Fruit fly (Drosophila melanogaster) whole organism, embryonic: ENCODE results near the gene Atg14.
A peak's percentile ranks its signal among the peaks of the same experiment; 100 is the strongest.

Experiments
- Atf-2 ChIP-seq: fragments of 200-800 bp; sonication (Bioruptor generic); optimal IDR thresholded peaks from 2 replicates; lab custom pipeline; 2016; ENCODE audit warnings: missing biosample characterization, missing genetic modification characterization
- CG10979 ChIP-seq: fragments of 200-800 bp; sonication (Bioruptor generic); optimal IDR thresholded peaks from 2 replicates; lab custom pipeline; 2018; ENCODE audit warnings: missing biosample characterization, mild to moderate bottlenecking, missing genetic modification characterization, moderate library complexity
- CG12391 ChIP-seq: fragments of 200-800 bp; sonication (Bioruptor generic); optimal IDR thresholded peaks from 3 replicates; lab custom pipeline; 2018; ENCODE audit warnings: missing biosample characterization, mild to moderate bottlenecking, missing genetic modification characterization, moderate library complexity
- CG12659 ChIP-seq: fragments of 200-800 bp; sonication (Bioruptor generic); optimal IDR thresholded peaks from 3 replicates; lab custom pipeline; 2017; ENCODE audit warnings: mild to moderate bottlenecking, missing biosample characterization, missing genetic modification reagents, missing genetic modification characterization
- CG14710 ChIP-seq: fragments of 200-800 bp; sonication (Bioruptor generic); optimal IDR thresholded peaks from 3 replicates; lab custom pipeline; 2019; ENCODE audit warnings: missing biosample characterization, mild to moderate bottlenecking, missing genetic modification characterization, moderate library complexity
- CG1529 ChIP-seq: fragments of 200-800 bp; sonication (Bioruptor generic); optimal IDR thresholded peaks from 3 replicates; lab custom pipeline; 2018; ENCODE audit warnings: missing biosample characterization, missing genetic modification characterization
- CG16813 ChIP-seq: fragments of 200-800 bp; sonication (Bioruptor generic); IDR thresholded peaks from 3 replicates; pipeline ENCODE4 v1.3.6; 2022; ENCODE audit warnings: missing biosample characterization, missing genetic modification characterization; ENCODE audit not compliant: partially characterized antibody
- CG17361 ChIP-seq: fragments of 200-800 bp; sonication (Bioruptor generic); IDR thresholded peaks from 3 replicates; pipeline ENCODE4 v1.3.6; 2022; ENCODE audit warnings: missing biosample characterization, missing genetic modification characterization
- CG1832 ChIP-seq: fragments of 200-800 bp; sonication (Bioruptor generic); optimal IDR thresholded peaks from 2 replicates; lab custom pipeline; 2017; ENCODE audit warnings: missing biosample characterization, mild to moderate bottlenecking, missing genetic modification characterization, inconsistent platforms
- CG2202 ChIP-seq: fragments of 200-800 bp; sonication (Bioruptor generic); optimal IDR thresholded peaks from 2 replicates; lab custom pipeline; 2018; ENCODE audit warnings: missing biosample characterization, mild to moderate bottlenecking, missing genetic modification characterization
- CG34422 ChIP-seq: fragments of 200-800 bp; sonication (Bioruptor generic); IDR thresholded peaks from 3 replicates; pipeline ENCODE4 v1.3.6; 2022; ENCODE audit warnings: missing biosample characterization, missing genetic modification characterization
- CG4360 ChIP-seq: fragments of 200-800 bp; sonication (Bioruptor generic); IDR thresholded peaks from 2 replicates; pipeline ENCODE4 v1.3.6; 2022; ENCODE audit warnings: missing biosample characterization, missing genetic modification characterization
- CG4854 ChIP-seq: fragments of 200-800 bp; sonication (Bioruptor generic); optimal IDR thresholded peaks from 2 replicates; lab custom pipeline; 2016; ENCODE audit warnings: missing biosample characterization, missing genetic modification characterization, inconsistent platforms
- CG6175 ChIP-seq: fragments of 200-800 bp; sonication (Bioruptor generic); IDR thresholded peaks from 3 replicates; pipeline ENCODE4 v1.3.6; 2022; ENCODE audit warnings: missing biosample characterization, missing genetic modification characterization
- CG6254 ChIP-seq: fragments of 200-800 bp; sonication (Bioruptor generic); optimal IDR thresholded peaks from 3 replicates; lab custom pipeline; 2017; ENCODE audit warnings: mild to moderate bottlenecking, missing biosample characterization, missing genetic modification reagents, missing genetic modification characterization
- CG7556 ChIP-seq: fragments of 200-800 bp; sonication (Bioruptor generic); optimal IDR thresholded peaks from 2 replicates; lab custom pipeline; 2017; ENCODE audit warnings: missing biosample characterization, mild to moderate bottlenecking, missing genetic modification characterization
- CG7786 ChIP-seq: fragments of 200-800 bp; sonication (Bioruptor generic); optimal IDR thresholded peaks from 2 replicates; lab custom pipeline; 2016; ENCODE audit warnings: missing biosample characterization, missing genetic modification characterization
- CG7839 ChIP-seq: fragments of 200-800 bp; sonication (Bioruptor generic); optimal IDR thresholded peaks from 3 replicates; lab custom pipeline; 2018; ENCODE audit warnings: missing biosample characterization, mild to moderate bottlenecking, missing genetic modification characterization, moderate library complexity
- CG8290 ChIP-seq, 3 experiments: fragments of 200-800 bp; sonication (Bioruptor generic); optimal IDR thresholded peaks; 2 replicates each; lab custom pipeline; 2016 to 2019; ENCODE audit warnings: missing biosample characterization in 3 of 3, missing genetic modification characterization in 3 of 3, mild to moderate bottlenecking in 2 of 3, moderate library complexity in 1 of 3
- Camta ChIP-seq: fragments of 200-800 bp; sonication (Bioruptor generic); optimal IDR thresholded peaks from 2 replicates; lab custom pipeline; 2016; ENCODE audit warnings: missing biosample characterization, missing genetic modification characterization
- CkIIα-i1 ChIP-seq: fragments of 200-800 bp; sonication (Bioruptor generic); IDR thresholded peaks from 2 replicates; pipeline ENCODE4 v1.3.6; 2022; ENCODE audit warnings: missing biosample characterization, missing genetic modification characterization
- D19A ChIP-seq: fragments of 200-800 bp; optimal IDR thresholded peaks from 3 replicates; lab custom pipeline; 2019; ENCODE audit warnings: missing biosample characterization, mild to moderate bottlenecking, missing genetic modification characterization, moderate library complexity
- Ets65A ChIP-seq: fragments of 200-800 bp; sonication (Bioruptor generic); peaks from one replicate; lab custom pipeline; 2016; ENCODE audit warnings: missing biosample characterization, missing genetic modification characterization
- Ets97D ChIP-seq: fragments of 200-800 bp; sonication (Bioruptor generic); optimal IDR thresholded peaks from 3 replicates; lab custom pipeline; 2016; ENCODE audit warnings: missing biosample characterization, missing genetic modification characterization
- HHEX ChIP-seq: fragments of 200-800 bp; sonication (Bioruptor generic); optimal IDR thresholded peaks from 3 replicates; lab custom pipeline; 2017; ENCODE audit warnings: missing biosample characterization, mild to moderate bottlenecking, missing genetic modification characterization, missing genetic modification reagents
- HmgD ChIP-seq: fragments of 200-800 bp; sonication (Bioruptor generic); optimal IDR thresholded peaks from 3 replicates; lab custom pipeline; 2016; ENCODE audit warnings: missing biosample characterization, missing genetic modification characterization
- NFAT ChIP-seq: fragments of 200-800 bp; sonication (Bioruptor generic); IDR thresholded peaks from 2 replicates; pipeline ENCODE4 v1.3.6; 2022; ENCODE audit warnings: missing biosample characterization, missing genetic modification characterization
- Sin3A ChIP-seq: fragments of >200 bp; optimal IDR thresholded peaks from 2 replicates; lab custom pipeline; 2018
- bcd ChIP-seq: fragments of 200-800 bp; sonication (Bioruptor generic); optimal IDR thresholded peaks from 2 replicates; lab custom pipeline; 2017; ENCODE audit warnings: missing biosample characterization, mild to moderate bottlenecking, missing genetic modification characterization
- caup ChIP-seq: fragments of 200-800 bp; sonication (Bioruptor generic); optimal IDR thresholded peaks from 3 replicates; lab custom pipeline; 2017; ENCODE audit warnings: missing biosample characterization, mild to moderate bottlenecking, missing genetic modification characterization, moderate library complexity; ENCODE audit not compliant: severe bottlenecking
- chinmo ChIP-seq: fragments of 200-800 bp; sonication (Bioruptor generic); IDR thresholded peaks from 4 replicates; pipeline ENCODE4 v1.3.6; 2022; ENCODE audit warnings: missing biosample characterization, missing genetic modification characterization; ENCODE audit not compliant: partially characterized antibody
- chn ChIP-seq: fragments of 200-800 bp; sonication (Bioruptor generic); optimal IDR thresholded peaks from 2 replicates; lab custom pipeline; 2016; ENCODE audit warnings: missing biosample characterization, missing genetic modification characterization
- cwo ChIP-seq: fragments of 200-800 bp; sonication (Bioruptor generic); optimal IDR thresholded peaks from 3 replicates; lab custom pipeline; 2017; ENCODE audit warnings: missing biosample characterization, missing genetic modification characterization, mild to moderate bottlenecking, moderate library complexity, missing genetic modification reagents
- fd102C ChIP-seq: fragments of 200-800 bp; sonication (Bioruptor generic); optimal IDR thresholded peaks from 2 replicates; lab custom pipeline; 2018; ENCODE audit warnings: missing biosample characterization, mild to moderate bottlenecking, missing genetic modification characterization, moderate library complexity
- fd3F ChIP-seq: fragments of 200-800 bp; sonication (Bioruptor generic); optimal IDR thresholded peaks from 2 replicates; lab custom pipeline; 2018; ENCODE audit warnings: missing biosample characterization, mild to moderate bottlenecking, missing genetic modification characterization, moderate library complexity
- gce ChIP-seq: fragments of 200-800 bp; sonication (Bioruptor generic); IDR thresholded peaks from 3 replicates; pipeline ENCODE4 v1.3.6; 2022; ENCODE audit warnings: missing biosample characterization, missing genetic modification characterization
- gcm ChIP-seq: fragments of 200-800 bp; sonication (Bioruptor generic); optimal IDR thresholded peaks from 2 replicates; lab custom pipeline; 2019; ENCODE audit warnings: missing biosample characterization, mild to moderate bottlenecking, missing genetic modification characterization, moderate library complexity
- hb ChIP-seq: fragments of 200-800 bp; sonication (Bioruptor generic); IDR thresholded peaks from 3 replicates; pipeline ENCODE4 v1.3.6; 2022; ENCODE audit warnings: missing biosample characterization, missing genetic modification characterization; ENCODE audit not compliant: partially characterized antibody
- hth ChIP-seq: fragments of >200 bp; optimal IDR thresholded peaks from 2 replicates; lab custom pipeline; 2017; ENCODE audit warnings: inconsistent platforms
- inv ChIP-seq: fragments of 200-800 bp; sonication (Bioruptor generic); IDR thresholded peaks from 2 replicates; pipeline ENCODE4 v1.3.6; 2022; ENCODE audit warnings: missing biosample characterization, missing genetic modification characterization; ENCODE audit not compliant: partially characterized antibody
- jumu ChIP-seq: fragments of 200-800 bp; sonication (Bioruptor generic); optimal IDR thresholded peaks from 3 replicates; lab custom pipeline; 2016; ENCODE audit warnings: missing biosample characterization, missing genetic modification characterization
- kay ChIP-seq: fragments of 200-800 bp; sonication (Bioruptor generic); optimal IDR thresholded peaks from 2 replicates; lab custom pipeline; 2016; ENCODE audit warnings: missing biosample characterization, missing genetic modification characterization
- lola ChIP-seq, 3 experiments: fragments of >200 bp in 2 of 3; fragments of 200-800 bp in 1 of 3; sonication (Bioruptor generic) in 1 of 3; optimal IDR thresholded peaks; 2 replicates each; lab custom pipeline; 2017 to 2019; ENCODE audit warnings: missing biosample characterization in 3 of 3, missing genetic modification characterization in 3 of 3, mild to moderate bottlenecking in 1 of 3, moderate library complexity in 1 of 3
- nerfin-1 ChIP-seq: fragments of 200-800 bp; sonication (Bioruptor generic); optimal IDR thresholded peaks from 3 replicates; lab custom pipeline; 2019; ENCODE audit warnings: missing biosample characterization, mild to moderate bottlenecking, missing genetic modification characterization, moderate library complexity
- nerfin-2 ChIP-seq: fragments of 200-800 bp; sonication (Bioruptor generic); IDR thresholded peaks from 2 replicates; pipeline ENCODE4 v1.3.6; 2022; ENCODE audit warnings: missing biosample characterization, missing genetic modification characterization; ENCODE audit not compliant: partially characterized antibody
- pfk ChIP-seq: fragments of 200-800 bp; sonication (Bioruptor generic); optimal IDR thresholded peaks from 2 replicates; lab custom pipeline; 2018; ENCODE audit warnings: missing biosample characterization, mild to moderate bottlenecking, missing genetic modification characterization, moderate library complexity
- stwl ChIP-seq: fragments of 200-800 bp; sonication (Bioruptor generic); optimal IDR thresholded peaks from 3 replicates; lab custom pipeline; 2018; ENCODE audit warnings: missing biosample characterization, mild to moderate bottlenecking, missing genetic modification characterization, moderate library complexity
- vnd ChIP-seq: fragments of 200-800 bp; sonication (Bioruptor generic); IDR thresholded peaks from 3 replicates; pipeline ENCODE4 v1.3.6; 2022; ENCODE audit warnings: missing biosample characterization, missing genetic modification characterization; ENCODE audit not compliant: partially characterized antibody

The Atg14 gene

DNA sequence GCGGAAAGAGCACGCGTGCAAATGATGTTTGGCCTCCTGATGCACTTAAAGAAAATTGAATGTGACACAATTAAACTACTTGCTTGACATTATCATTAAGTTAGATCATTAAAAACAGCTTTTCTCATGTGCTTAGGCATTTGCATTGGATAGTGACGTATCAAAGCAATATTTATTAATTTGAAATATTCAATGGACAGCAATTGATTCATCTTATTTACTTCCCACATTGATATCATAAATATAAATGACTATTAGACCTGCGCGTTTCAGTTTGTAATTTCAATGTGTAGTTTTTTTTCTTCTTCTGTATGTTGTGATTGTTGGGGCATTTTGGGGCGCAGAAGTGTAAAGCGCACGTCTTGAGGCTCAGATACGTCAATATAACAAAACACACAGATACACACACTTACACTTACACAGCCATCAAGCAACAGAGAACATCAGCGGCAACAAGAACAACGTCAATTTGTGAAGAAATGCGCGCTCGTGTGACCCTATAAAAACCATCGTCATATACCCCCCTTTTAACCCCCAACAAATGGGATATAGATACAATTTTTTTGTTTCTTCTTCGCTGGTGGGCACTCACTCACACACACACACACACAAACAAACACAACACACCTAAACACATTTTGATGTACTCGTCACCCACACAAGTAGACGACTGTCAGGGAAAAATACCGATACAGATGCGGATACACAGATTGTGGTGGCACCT lies 27.1 kb upstream of the Atg14 start (continued):
- TF ChIP-seq CG7786 (peak; percentile 57), bcd (GFP tag; lab: Kevin White, UChicago) (peak; percentile 69), CG6254 (peak; percentile 54), gce (GFP tag; lab: Robert Waterston, UW) (0 out of 3 replicates have a peak, but pooled peaks have one; percentile 41), CG16813 (GFP tag; lab: Robert Waterston, UW) (no peak), CG1529 (GFP tag; lab: Kevin White, UChicago) (peak; percentile 65), fd3F (peak; percentile 56), CG8290 (GFP tag; optimal IDR thresholded peaks at IDR 0.05; lab: Kevin White, UChicago) (no peak), CG8290 (tag; optimal IDR thresholded peaks at IDR 0.05; lab: Kevin White, UChicago) (peak in 1 of 2 experiments; percentile 33), lola (GFP tag; optimal IDR thresholded peaks at IDR 0.05; lab: Kevin White, UChicago) (peak in 1 of 3 experiments; percentile 70), kay (GFP tag; lab: Kevin White, UChicago) (no peak), inv (GFP tag; lab: Robert Waterston, UW) (no peak), Sin3A (lab: Kevin White, UChicago) (no peak), hb (GFP tag; lab: Robert Waterston, UW) (no peak), fd102C (GFP tag; lab: Kevin White, UChicago) (no peak), CG10979 (tag; lab: Kevin White, UChicago) (peak; percentile 80), HmgD (GFP tag; lab: Kevin White, UChicago) (no peak), CG34422 (GFP tag; lab: Robert Waterston, UW) (no peak; the same call in 2 of the 3 replicates), chinmo (GFP tag; lab: Robert Waterston, UW) (0 out of 4 replicates have a peak, but pooled peaks have one; percentile 13), CG12391 (tag; lab: Kevin White, UChicago) (peak; percentile 82), CG14710 (tag; lab: Kevin White, UChicago) (peak; percentile 74), jumu (GFP tag; lab: Kevin White, UChicago) (peak; percentile 31), CG1832 (GFP tag; lab: Kevin White, UChicago) (no peak), nerfin-2 (no peak), CG17361 (peak; percentile 81), vnd (GFP tag; lab: Robert Waterston, UW) (no peak), cwo (GFP tag; lab: Kevin White, UChicago) (peak; percentile 49), pfk (GFP tag; lab: Kevin White, UChicago) (no peak), D19A (peak; percentile 71), CG7556 (GFP tag; lab: Kevin White, UChicago) (peak; percentile 83), stwl (tag; lab: Kevin White, UChicago) (no peak), Ets97D (peak; percentile 4), chn (peak; percentile 74), Atf-2 (GFP tag; lab: Kevin White, UChicago) (peak; percentile 60), CG6175 (GFP tag; lab: Robert Waterston, UW) (no peak), CG4854 (GFP tag; lab: Kevin White, UChicago) (peak; percentile 25), CkIIα-i1 (GFP tag; lab: Robert Waterston, UW) (no peak), CG7839 (tag; lab: Kevin White, UChicago) (peak; percentile 81), hth (no peak), HHEX (GFP tag; lab: Kevin White, UChicago) (peak; percentile 76), NFAT (GFP tag; lab: Robert Waterston, UW) (no peak), gcm (GFP tag; lab: Kevin White, UChicago) (peak; percentile 65), nerfin-1 (tag; lab: Kevin White, UChicago) (peak; percentile 42), CG12659 (GFP tag; lab: Kevin White, UChicago) (peak; percentile 71), Ets65A (peak; percentile 48), CG4360 (GFP tag; lab: Robert Waterston, UW) (peak; percentile 20; the same call in 1 of the 2 replicates), CG2202 (tag; lab: Kevin White, UChicago) (peak; percentile 50), Camta (GFP tag; lab: Kevin White, UChicago) (peak; percentile 47), caup (GFP tag; lab: Kevin White, UChicago) (peak; percentile 54)
